Fruit fly (Drosophila melanogaster) whole organism, embryonic: ENCODE measurements around the gene CG13077.

Source experiments
- Asciz ChIP-seq: fragments of 200-800 bp; sonication (Bioruptor generic); optimal IDR thresholded peaks from 2 replicates; lab custom pipeline; 2017; ENCODE audit warnings: missing biosample characterization, mild to moderate bottlenecking, missing genetic modification characterization, missing genetic modification reagents
- Atf6 ChIP-seq: fragments of 200-800 bp; sonication (Bioruptor generic); IDR thresholded peaks from 2 replicates; pipeline ENCODE4 v1.3.6; 2022; ENCODE audit warnings: missing biosample characterization, missing genetic modification characterization
- Bdp1 ChIP-seq: fragments of 200-800 bp; sonication (Bioruptor generic); optimal IDR thresholded peaks from 3 replicates; lab custom pipeline; 2016; ENCODE audit warnings: missing biosample characterization, missing genetic modification characterization
- CG1024 ChIP-seq: fragments of 200-800 bp; sonication (Bioruptor generic); IDR thresholded peaks from 2 replicates; pipeline ENCODE4 v1.3.6; 2022; ENCODE audit warnings: missing biosample characterization, missing genetic modification characterization
- CG10565 ChIP-seq: fragments of 200-800 bp; sonication (Bioruptor generic); optimal IDR thresholded peaks from 3 replicates; lab custom pipeline; 2016; ENCODE audit warnings: missing biosample characterization, mild to moderate bottlenecking, missing genetic modification characterization
- CG10959 ChIP-seq: fragments of 200-800 bp; sonication (Bioruptor generic); IDR thresholded peaks from 2 replicates; pipeline ENCODE4 v1.3.6; 2022; ENCODE audit warnings: missing biosample characterization, missing genetic modification characterization
- CG11456 ChIP-seq: fragments of 200-800 bp; sonication (Bioruptor generic); IDR thresholded peaks from 3 replicates; pipeline ENCODE4 v1.3.6; 2022; ENCODE audit warnings: missing biosample characterization, missing genetic modification characterization
- CG11504 ChIP-seq: fragments of 200-800 bp; sonication (Bioruptor generic); optimal IDR thresholded peaks from 3 replicates; lab custom pipeline; 2019; ENCODE audit warnings: missing biosample characterization, mild to moderate bottlenecking, missing genetic modification characterization, moderate library complexity
- CG12299 ChIP-seq: fragments of 200-800 bp; sonication (Bioruptor generic); optimal IDR thresholded peaks from 2 replicates; lab custom pipeline; 2018; ENCODE audit warnings: missing biosample characterization, mild to moderate bottlenecking, missing genetic modification characterization
- CG13894 ChIP-seq: fragments of 200-800 bp; sonication (Bioruptor generic); optimal IDR thresholded peaks from 3 replicates; lab custom pipeline; 2018; ENCODE audit warnings: missing biosample characterization, mild to moderate bottlenecking, missing genetic modification characterization, moderate library complexity
- CG17359 ChIP-seq: fragments of 200-800 bp; sonication (Bioruptor generic); optimal IDR thresholded peaks from 3 replicates; lab custom pipeline; 2018; ENCODE audit warnings: missing biosample characterization, mild to moderate bottlenecking, missing genetic modification characterization, moderate library complexity
- CG17612 ChIP-seq: fragments of 200-800 bp; sonication (Bioruptor generic); IDR thresholded peaks from 2 replicates; pipeline ENCODE4 v1.3.6; 2022; ENCODE audit warnings: missing biosample characterization, missing genetic modification characterization
- CG2875 ChIP-seq: fragments of 200-800 bp; sonication (Bioruptor generic); optimal IDR thresholded peaks from 2 replicates; lab custom pipeline; 2017; ENCODE audit warnings: missing biosample characterization, mild to moderate bottlenecking, missing genetic modification characterization, missing genetic modification reagents
- CG42726 ChIP-seq: fragments of 200-800 bp; sonication (Bioruptor generic); IDR thresholded peaks from 2 replicates; pipeline ENCODE4 v1.3.6; 2022; ENCODE audit warnings: missing biosample characterization, missing genetic modification characterization; ENCODE audit not compliant: partially characterized antibody
- CG4707 ChIP-seq: fragments of 200-800 bp; sonication (Bioruptor generic); optimal IDR thresholded peaks from 2 replicates; lab custom pipeline; 2018; ENCODE audit warnings: missing biosample characterization, mild to moderate bottlenecking, missing genetic modification characterization, moderate library complexity
- CG6765 ChIP-seq: fragments of 200-800 bp; sonication (Bioruptor generic); optimal IDR thresholded peaks from 3 replicates; lab custom pipeline; 2017; ENCODE audit warnings: missing biosample characterization, mild to moderate bottlenecking, missing genetic modification characterization
- CG7357 ChIP-seq: fragments of 200-800 bp; sonication (Bioruptor generic); IDR thresholded peaks from 3 replicates; pipeline ENCODE4 v1.3.6; 2022; ENCODE audit warnings: missing biosample characterization, missing genetic modification characterization
- CG8290 ChIP-seq, 3 experiments: fragments of 200-800 bp; sonication (Bioruptor generic); optimal IDR thresholded peaks; 2 replicates each; lab custom pipeline; 2016 to 2019; ENCODE audit warnings: missing biosample characterization in 3 of 3, missing genetic modification characterization in 3 of 3, mild to moderate bottlenecking in 2 of 3, moderate library complexity in 1 of 3
- CG8478 ChIP-seq: fragments of >200 bp; optimal IDR thresholded peaks from 2 replicates; lab custom pipeline; 2018
- CG8944 ChIP-seq: fragments of 200-800 bp; sonication (Bioruptor generic); optimal IDR thresholded peaks from 3 replicates; lab custom pipeline; 2016; ENCODE audit warnings: missing biosample characterization, missing genetic modification characterization
- CG9437 ChIP-seq: fragments of 200-800 bp; sonication (Bioruptor generic); optimal IDR thresholded peaks from 2 replicates; lab custom pipeline; 2018; ENCODE audit warnings: missing biosample characterization, mild to moderate bottlenecking, missing genetic modification characterization
- CTCF ChIP-seq: fragments of 200-800 bp; sonication (Bioruptor generic); optimal IDR thresholded peaks from 2 replicates; lab custom pipeline; 2017; ENCODE audit warnings: missing biosample characterization, mild to moderate bottlenecking, missing genetic modification characterization, moderate library complexity
- ERR ChIP-seq: fragments of 200-800 bp; sonication (Bioruptor generic); optimal IDR thresholded peaks from 2 replicates; lab custom pipeline; 2016; ENCODE audit warnings: missing biosample characterization, missing genetic modification characterization
- Fer3 ChIP-seq: fragments of 200-800 bp; sonication (Bioruptor generic); optimal IDR thresholded peaks from 2 replicates; lab custom pipeline; 2018; ENCODE audit warnings: missing biosample characterization, mild to moderate bottlenecking, missing genetic modification characterization, moderate library complexity
- HmgD ChIP-seq: fragments of 200-800 bp; sonication (Bioruptor generic); optimal IDR thresholded peaks from 3 replicates; lab custom pipeline; 2016; ENCODE audit warnings: missing biosample characterization, missing genetic modification characterization
- Lhr ChIP-seq: fragments of 200-800 bp; sonication (Bioruptor generic); optimal IDR thresholded peaks from 3 replicates; lab custom pipeline; 2017; ENCODE audit warnings: mild to moderate bottlenecking, missing biosample characterization, missing genetic modification reagents, missing genetic modification characterization
- Oli ChIP-seq: fragments of 200-800 bp; sonication (Bioruptor generic); optimal IDR thresholded peaks from 2 replicates; lab custom pipeline; 2018; ENCODE audit warnings: missing biosample characterization, mild to moderate bottlenecking, missing genetic modification characterization, moderate library complexity
- Optix ChIP-seq: fragments of 200-800 bp; sonication (Bioruptor generic); IDR thresholded peaks from 3 replicates; pipeline ENCODE4 v1.3.6; 2022; ENCODE audit warnings: missing biosample characterization, missing genetic modification characterization
- Pdp1 ChIP-seq, 2 experiments: fragments of 200-800 bp; sonication (Bioruptor generic); optimal IDR thresholded peaks; 3 replicates each; lab custom pipeline; 2016; ENCODE audit warnings: missing biosample characterization in 2 of 2, missing genetic modification characterization in 2 of 2, mild to moderate bottlenecking in 1 of 2, moderate library complexity in 1 of 2
- Ravus ChIP-seq: fragments of 200-800 bp; sonication (Bioruptor generic); IDR thresholded peaks from 2 replicates; pipeline ENCODE4 v1.3.6; 2022; ENCODE audit warnings: missing biosample characterization, missing genetic modification characterization
- Ssrp ChIP-seq: fragments of 200-800 bp; sonication (Bioruptor generic); optimal IDR thresholded peaks from 2 replicates; lab custom pipeline; 2018; ENCODE audit warnings: missing biosample characterization, mild to moderate bottlenecking, missing genetic modification characterization, moderate library complexity
- Taf1 ChIP-seq: fragments of 200-800 bp; sonication (Bioruptor generic); IDR thresholded peaks from 2 replicates; pipeline ENCODE4 v1.3.6; 2022; ENCODE audit warnings: missing biosample characterization, missing genetic modification characterization
- amos ChIP-seq: fragments of 200-800 bp; sonication (Bioruptor generic); IDR thresholded peaks from 2 replicates; pipeline ENCODE4 v1.3.6; 2022; ENCODE audit warnings: missing biosample characterization, missing genetic modification characterization; ENCODE audit not compliant: partially characterized antibody
- br ChIP-seq: fragments of >200 bp; optimal IDR thresholded peaks from 2 replicates; lab custom pipeline; 2017
- chif ChIP-seq, 2 experiments: fragments of 200-800 bp; sonication (Bioruptor generic); optimal IDR thresholded peaks; 3 replicates each; lab custom pipeline; 2016; ENCODE audit warnings: missing biosample characterization in 2 of 2, missing genetic modification characterization in 2 of 2
- gce ChIP-seq: fragments of 200-800 bp; sonication (Bioruptor generic); IDR thresholded peaks from 3 replicates; pipeline ENCODE4 v1.3.6; 2022; ENCODE audit warnings: missing biosample characterization, missing genetic modification characterization
- gcm2 ChIP-seq: fragments of 200-800 bp; sonication (Bioruptor generic); optimal IDR thresholded peaks from 2 replicates; lab custom pipeline; 2016; ENCODE audit warnings: missing biosample characterization, missing genetic modification characterization
- gem ChIP-seq: fragments of 200-800 bp; sonication (Bioruptor generic); optimal IDR thresholded peaks from 2 replicates; lab custom pipeline; 2019; ENCODE audit warnings: missing biosample characterization, mild to moderate bottlenecking, missing genetic modification characterization, moderate library complexity
- hbn ChIP-seq: fragments of 200-800 bp; sonication (Bioruptor generic); IDR thresholded peaks from 2 replicates; pipeline ENCODE4 v1.3.6; 2022; ENCODE audit warnings: missing biosample characterization, missing genetic modification characterization; ENCODE audit not compliant: partially characterized antibody
- insv ChIP-seq, 2 experiments: fragments of 200-800 bp; sonication (Bioruptor generic); optimal IDR thresholded peaks; 3 replicates each; lab custom pipeline; 2016 to 2018; ENCODE audit warnings: missing biosample characterization in 2 of 2, missing genetic modification characterization in 2 of 2
- jumu ChIP-seq: fragments of 200-800 bp; sonication (Bioruptor generic); optimal IDR thresholded peaks from 3 replicates; lab custom pipeline; 2016; ENCODE audit warnings: missing biosample characterization, missing genetic modification characterization
- lmd ChIP-seq: fragments of 200-800 bp; sonication (Bioruptor generic); IDR thresholded peaks from 2 replicates; pipeline ENCODE4 v1.3.6; 2022; ENCODE audit warnings: missing biosample characterization, missing genetic modification characterization
- mam ChIP-seq: fragments of 200-800 bp; sonication (Bioruptor generic); optimal IDR thresholded peaks from 3 replicates; lab custom pipeline; 2016; ENCODE audit warnings: missing biosample characterization, missing genetic modification characterization
- ranshi ChIP-seq: fragments of 200-800 bp; sonication (Bioruptor generic); IDR thresholded peaks from 2 replicates; pipeline ENCODE4 v1.3.6; 2022; ENCODE audit warnings: missing biosample characterization, missing genetic modification characterization
- sna ChIP-seq: fragments of 200-800 bp; sonication (Bioruptor generic); IDR thresholded peaks from 2 replicates; pipeline ENCODE4 v1.3.6; 2022; ENCODE audit warnings: missing biosample characterization, missing genetic modification characterization; ENCODE audit not compliant: partially characterized antibody
- sr ChIP-seq: fragments of 200-800 bp; sonication (Bioruptor generic); IDR thresholded peaks from 3 replicates; pipeline ENCODE4 v1.3.6; 2022; ENCODE audit warnings: missing biosample characterization, missing genetic modification characterization
- unc-4 ChIP-seq: fragments of 200-800 bp; sonication (Bioruptor generic); IDR thresholded peaks from 2 replicates; pipeline ENCODE4 v1.3.6; 2022; ENCODE audit warnings: missing biosample characterization, missing genetic modification characterization; ENCODE audit not compliant: partially characterized antibody
- zf30C ChIP-seq: fragments of 200-800 bp; sonication (Bioruptor generic); optimal IDR thresholded peaks from 3 replicates; lab custom pipeline; 2018; ENCODE audit warnings: missing biosample characterization, mild to moderate bottlenecking, missing genetic modification characterization

The CG13077 gene

DNA sequence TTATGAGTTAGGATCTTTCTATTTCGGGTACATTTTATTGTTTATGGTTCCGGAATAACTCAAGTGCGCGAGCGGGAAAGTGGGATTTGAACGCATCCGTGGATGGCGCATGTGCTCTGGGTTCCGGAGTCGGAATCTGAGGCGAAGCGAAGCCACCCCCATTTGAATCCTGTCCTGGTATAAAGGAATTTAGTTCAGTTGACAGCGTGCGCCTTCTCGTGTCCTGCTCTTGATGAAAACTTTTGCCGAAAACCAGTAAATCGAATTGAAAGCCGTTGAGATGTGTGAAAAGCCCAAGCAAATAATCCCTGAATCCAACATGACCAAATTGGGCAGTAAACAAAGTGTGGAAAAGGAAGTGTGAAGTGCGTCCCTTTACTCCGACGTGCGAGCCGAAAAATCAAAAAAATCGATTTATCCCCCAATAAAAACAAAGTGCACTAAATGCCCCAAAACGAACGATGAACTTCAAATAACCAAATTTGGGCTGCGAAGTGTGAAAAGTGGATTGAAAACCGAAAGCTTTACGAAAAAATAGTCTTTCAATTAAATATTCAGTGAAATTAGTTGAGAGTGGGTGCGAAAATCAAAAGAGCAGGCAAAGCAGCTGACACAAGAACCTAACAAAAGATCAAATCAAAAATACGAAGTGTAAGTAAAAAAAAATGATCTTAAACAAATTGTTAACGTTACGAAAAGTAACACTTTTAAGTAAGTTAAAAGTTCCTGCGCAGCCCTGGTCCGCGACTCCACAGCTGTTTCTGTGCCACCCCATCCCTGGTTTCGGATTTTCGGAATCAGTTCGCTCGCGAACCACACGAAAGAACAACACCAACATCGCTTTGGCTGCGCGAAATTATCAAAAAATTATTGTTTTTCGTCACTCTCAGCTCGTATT, 21.0 kb downstream of the CG13077 start, which contains the start of gene Lar (continued):
- TF ChIP-seq gce (GFP tag; lab: Robert Waterston, UW) (no peak), CG11504 (peak; percentile 67), Oli (tag; lab: Kevin White, UChicago) (peak; percentile 34), gem (tag; lab: Kevin White, UChicago) (peak; percentile 68), CG10565 (no peak), hbn (GFP tag; lab: Robert Waterston, UW) (no peak), mam (GFP tag; lab: Kevin White, UChicago) (peak; percentile 74), zf30C (no peak), chif (GFP tag; optimal IDR thresholded peaks at IDR 0.05; lab: Kevin White, UChicago) (peak in 1 of 2 experiments; percentile 52), Bdp1 (GFP tag; lab: Kevin White, UChicago) (peak; percentile 42), Lhr (peak; percentile 58), CG11456 (peak; percentile 69; the same call in 2 of the 3 replicates), amos (peak; percentile 62; the same call in 1 of the 2 replicates), Ssrp (peak; percentile 28), CG8478 (lab: Kevin White, UChicago) (no peak), Taf1 (GFP tag; lab: Robert Waterston, UW) (no peak), Asciz (no peak), insv (GFP tag; optimal IDR thresholded peaks at IDR 0.05; lab: Kevin White, UChicago) (peak in 1 of 2 experiments; percentile 36), sna (GFP tag; lab: Robert Waterston, UW) (0 out of 2 replicates have a peak, but pooled peaks have one; percentile 14), CTCF (GFP tag; lab: Kevin White, UChicago) (no peak), CG6765 (GFP tag; lab: Kevin White, UChicago) (peak; percentile 50), Ravus (GFP tag; lab: Robert Waterston, UW) (no peak), unc-4 (peak; percentile 34; the same call in 1 of the 2 replicates), sr (GFP tag; lab: Robert Waterston, UW) (no peak), CG10959 (GFP tag; lab: Robert Waterston, UW) (no peak), ranshi (GFP tag; lab: Robert Waterston, UW) (no peak), CG8944 (GFP tag; lab: Kevin White, UChicago) (peak; percentile 56), Pdp1 (GFP tag; optimal IDR thresholded peaks at IDR 0.05; lab: Kevin White, UChicago) (peak; percentile 53 to 58), Atf6 (GFP tag; lab: Robert Waterston, UW) (peak; percentile 68), CG42726 (no peak), Fer3 (tag; lab: Kevin White, UChicago) (peak; percentile 38), gcm2 (GFP tag; lab: Kevin White, UChicago) (peak; percentile 47), lmd (GFP tag; lab: Robert Waterston, UW) (peak; percentile 50; the same call in 1 of the 2 replicates), jumu (peak; percentile 76), CG17359 (tag; lab: Kevin White, UChicago) (peak; percentile 49), CG4707 (GFP tag; lab: Kevin White, UChicago) (no peak), CG8290 (GFP tag; optimal IDR thresholded peaks at IDR 0.05; lab: Kevin White, UChicago) (no peak), CG8290 (tag; optimal IDR thresholded peaks at IDR 0.05; lab: Kevin White, UChicago) (peak; percentile 17 to 81), Optix (GFP tag; lab: Robert Waterston, UW) (peak; percentile 37; the same call in 1 of the 3 replicates), ERR (peak; percentile 32), CG9437 (peak; percentile 89), br (no peak), HmgD (GFP tag; lab: Kevin White, UChicago) (peak; percentile 76), CG17612 (GFP tag; lab: Robert Waterston, UW) (no peak), CG13894 (tag; lab: Kevin White, UChicago) (peak; percentile 62), CG1024 (GFP tag; lab: Robert Waterston, UW) (peak; percentile 16; the same call in 1 of the 2 replicates), CG12299 (tag; lab: Kevin White, UChicago) (peak; percentile 19), CG7357 (peak; percentile 48; the same call in 1 of the 3 replicates), CG2875 (GFP tag; lab: Kevin White, UChicago) (no peak)
